Worm (Caenorhabditis elegans) whole organism, young adult: ENCODE measurements around the gene lin-49.

Experiments
- B0035.1 ChIP-seq: sonication (generic microtip); optimal IDR thresholded peaks from 2 replicates; lab custom pipeline; 2016; ENCODE audit warnings: missing genetic modification characterization, mild to moderate bottlenecking, missing compliant biosample characterization, missing genotype, missing genetic modification reagents
- B0336.3 ChIP-seq: fragments of 200-800 bp; sonication (Bioruptor generic); IDR thresholded peaks from 2 replicates; pipeline ENCODE4 v1.3.6; 2022; ENCODE audit warnings: missing genetic modification characterization, missing compliant biosample characterization
- K11D2.4 ChIP-seq: fragments of 200-800 bp; sonication (Bioruptor generic); IDR thresholded peaks from 2 replicates; pipeline ENCODE4 v1.3.6; 2022; ENCODE audit warnings: missing genetic modification reagents, missing genetic modification characterization, missing compliant biosample characterization
- K12H6.12 ChIP-seq: fragments of 200-800 bp; sonication (Bioruptor generic); optimal IDR thresholded peaks from 2 replicates; lab custom pipeline; 2018; ENCODE audit warnings: mild to moderate bottlenecking, missing genetic modification characterization, missing compliant biosample characterization
- aptf-2 ChIP-seq: fragments of 200-800 bp; sonication (Bioruptor generic); conservative IDR thresholded peaks from 2 replicates; pipeline ENCODE4 v1.3.6; 2022; ENCODE audit warnings: missing genetic modification reagents, missing genetic modification characterization, missing compliant biosample characterization
- aptf-3 ChIP-seq: fragments of 200-800 bp; sonication (Bioruptor generic); IDR thresholded peaks from 2 replicates; pipeline ENCODE4 v1.3.6; 2022; ENCODE audit warnings: missing genetic modification characterization, missing compliant biosample characterization
- hlh-12 ChIP-seq: sonication (generic microtip); optimal IDR thresholded peaks from 2 replicates; lab custom pipeline; 2016; ENCODE audit warnings: missing genetic modification characterization, missing compliant biosample characterization
- lin-35 ChIP-seq, 3 experiments: fragments of 150-350 bp in 2 of 3; sonication (generic microtip) in 1 of 3; optimal IDR thresholded peaks; 2 replicates each; lab custom pipeline; 2014 to 2018; ENCODE audit warnings: missing biosample characterization in 3 of 3, missing genetic modification characterization in 3 of 3, missing genetic modification reagents in 3 of 3
- nfya-1 ChIP-seq: sonication (generic microtip); optimal IDR thresholded peaks from 2 replicates; lab custom pipeline; 2017; ENCODE audit warnings: antibody characterized with exemption, missing compliant biosample characterization, missing genetic modification characterization, borderline replicate concordance; ENCODE audit not compliant: insufficient read depth
- nhr-80 ChIP-seq: sonication (generic microtip); optimal IDR thresholded peaks from 2 replicates; lab custom pipeline; 2016; ENCODE audit warnings: missing genetic modification characterization, missing compliant biosample characterization
- pha-4 ChIP-seq: fragments of 150-350 bp; sonication (generic microtip); optimal IDR thresholded peaks from 2 replicates; lab custom pipeline; 2014; ENCODE audit warnings: missing biosample characterization, missing genetic modification reagents, missing genetic modification characterization
- snpc-3.4 ChIP-seq: sonication (generic microtip); optimal IDR thresholded peaks from 2 replicates; lab custom pipeline; 2017; ENCODE audit warnings: missing genetic modification characterization, mild to moderate bottlenecking, missing compliant biosample characterization, antibody characterized with exemption, moderate library complexity, missing genotype, missing genetic modification reagents
- unc-130 ChIP-seq: sonication (generic microtip); optimal IDR thresholded peaks from 2 replicates; lab custom pipeline; 2016; ENCODE audit warnings: missing genetic modification reagents, missing genetic modification characterization, missing compliant biosample characterization
- ztf-3 ChIP-seq: fragments of 200-800 bp; sonication (Bioruptor generic); optimal IDR thresholded peaks from 2 replicates; lab custom pipeline; 2018; ENCODE audit warnings: mild to moderate bottlenecking, missing genetic modification characterization, missing compliant biosample characterization

- TF ChIP-seq pha-4 (tag; lab: Kevin White, UChicago), result no peak
- TF ChIP-seq lin-35 (GFP tag; optimal IDR thresholded peaks at IDR 0.05; lab: Kevin White, UChicago), result no peak
- TF ChIP-seq aptf-2 (GFP tag; lab: Robert Waterston, UW), result no peak
- no peak for TF ChIP-seq B0336.3 (GFP tag; lab: Robert Waterston, UW)
- no peak for TF ChIP-seq K12H6.12 (tag; lab: Kevin White, UChicago)
- no peak for TF ChIP-seq aptf-3
- no peak for TF ChIP-seq K11D2.4 (GFP tag; lab: Robert Waterston, UW)
- TF ChIP-seq nhr-80, result no peak
- TF ChIP-seq nfya-1 (tag; lab: Kevin White, UChicago), result no peak
- TF ChIP-seq unc-130 (GFP tag; lab: Kevin White, UChicago), result no peak
- TF ChIP-seq hlh-12 (tag; lab: Kevin White, UChicago), result no peak
- TF ChIP-seq ztf-3 (GFP tag; lab: Kevin White, UChicago), result no peak
- no peak for TF ChIP-seq B0035.1
- no peak for TF ChIP-seq snpc-3.4 (tag; lab: Kevin White, UChicago)
Measured at ce11 chrIV:8595767-8596166, 24.7 kb upstream of the lin-49 start, which contains the start of gene clec-181.
